Fruit fly (Drosophila melanogaster): ENCODE measurements around the gene CG14907.

The CG14907 gene

DNA sequence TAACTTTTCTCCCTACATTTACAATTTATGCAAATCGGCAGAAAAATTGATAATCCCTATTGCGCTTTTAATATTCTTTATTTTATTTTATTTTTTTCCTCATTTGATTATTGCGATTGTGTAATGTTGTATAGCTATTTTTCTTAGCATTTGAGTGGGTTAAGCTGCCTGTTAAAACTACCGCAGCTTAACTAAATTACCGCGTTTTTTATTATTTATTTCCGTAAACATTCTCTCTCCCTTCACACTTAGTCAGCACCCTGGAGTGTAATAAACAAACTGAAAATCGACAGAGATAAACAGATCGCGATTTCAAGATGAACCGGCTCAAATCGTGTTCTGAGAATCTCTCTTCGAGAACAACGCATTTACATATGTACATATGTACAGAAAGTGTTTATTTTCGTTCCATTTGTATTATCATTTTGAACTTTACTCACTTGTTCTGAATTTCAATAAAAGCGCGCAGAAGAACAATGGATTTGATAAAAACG is 2.9 kb upstream of the CG14907 start:
- TF ChIP-seq CG32264 (GFP tag; optimal IDR thresholded peaks at IDR 0.05) (no peak), CrebA (GFP tag; optimal IDR thresholded peaks at IDR 0.05; ENCODE audit: borderline replicate concordance) (no peak), Dfd (GFP tag; optimal IDR thresholded peaks at IDR 0.05) (no peak), pan (optimal IDR thresholded peaks at IDR 0.05) (no peak), Vsx2 (GFP tag; optimal IDR thresholded peaks at IDR 0.05; ENCODE audit: partially characterized antibody) (no peak), woc (GFP tag; optimal IDR thresholded peaks at IDR 0.05) (no peak), psq (GFP tag; optimal IDR thresholded peaks at IDR 0.05) (no peak), fru (GFP tag; optimal IDR thresholded peaks at IDR 0.05) (no peak), ey (GFP tag; optimal IDR thresholded peaks at IDR 0.05) (no peak), usp (GFP tag; optimal IDR thresholded peaks at IDR 0.05) (no peak), GATAd (GFP tag; optimal IDR thresholded peaks at IDR 0.05) (no peak), br (GFP tag; optimal IDR thresholded peaks at IDR 0.05) (no peak), Rel (GFP tag; optimal IDR thresholded peaks at IDR 0.05) (no peak), Rel (tag; optimal IDR thresholded peaks at IDR 0.05) (no peak), CG9705 (GFP tag; optimal IDR thresholded peaks at IDR 0.05) (no peak), Hr83 (GFP tag; optimal IDR thresholded peaks at IDR 0.05; ENCODE audit: poor library complexity, severe bottlenecking) (no peak), N (GFP tag; optimal IDR thresholded peaks at IDR 0.05) (no peak), tai (GFP tag; optimal IDR thresholded peaks at IDR 0.05) (no peak), dmrt93B (GFP tag; optimal IDR thresholded peaks at IDR 0.05) (no peak), HLH106 (tag; optimal IDR thresholded peaks at IDR 0.05) (no peak), brk (GFP tag; optimal IDR thresholded peaks at IDR 0.05) (no peak)

DNA sequence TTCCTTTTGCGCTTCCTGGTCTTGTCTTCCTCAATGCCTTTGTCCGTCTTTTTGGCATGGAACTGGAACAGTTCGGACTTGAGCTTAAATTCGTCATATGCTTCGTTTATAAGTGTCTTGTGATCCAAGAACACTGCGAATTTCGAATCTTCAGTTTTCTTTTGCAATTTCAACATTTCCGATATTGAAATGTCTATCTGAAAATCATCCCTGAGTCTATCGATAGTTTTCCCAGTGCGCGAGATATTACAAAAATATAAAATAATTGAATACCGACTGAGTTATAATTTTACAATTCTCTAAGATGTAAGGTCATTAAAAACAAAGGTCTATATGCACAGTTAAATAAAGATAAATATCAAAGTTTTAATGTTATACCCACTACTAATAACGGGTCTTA is 1.2 kb downstream of the CG14907 start, which contains the start of gene Mettl4:
Gene Mettl4, minus strand, starts transcription at position 208 of the 400 bp plus-strand sequence.
- TF ChIP-seq dl (GFP tag; optimal IDR thresholded peaks at IDR 0.05; ENCODE audit: insufficient read depth in 1 of 2, partially characterized antibody in 2 of 2) (no peak), CG9705 (GFP tag; optimal IDR thresholded peaks at IDR 0.05) (no peak), Dif (GFP tag; optimal IDR thresholded peaks at IDR 0.05; ENCODE audit: partially characterized antibody) (no peak), pan (optimal IDR thresholded peaks at IDR 0.05) (no peak), lola (GFP tag; optimal IDR thresholded peaks at IDR 0.05) (no peak), CG32264 (GFP tag; optimal IDR thresholded peaks at IDR 0.05) (no peak), Jra (GFP tag; optimal IDR thresholded peaks at IDR 0.05) (no peak), Hr78 (GFP tag; optimal IDR thresholded peaks at IDR 0.05) (no peak)

DNA sequence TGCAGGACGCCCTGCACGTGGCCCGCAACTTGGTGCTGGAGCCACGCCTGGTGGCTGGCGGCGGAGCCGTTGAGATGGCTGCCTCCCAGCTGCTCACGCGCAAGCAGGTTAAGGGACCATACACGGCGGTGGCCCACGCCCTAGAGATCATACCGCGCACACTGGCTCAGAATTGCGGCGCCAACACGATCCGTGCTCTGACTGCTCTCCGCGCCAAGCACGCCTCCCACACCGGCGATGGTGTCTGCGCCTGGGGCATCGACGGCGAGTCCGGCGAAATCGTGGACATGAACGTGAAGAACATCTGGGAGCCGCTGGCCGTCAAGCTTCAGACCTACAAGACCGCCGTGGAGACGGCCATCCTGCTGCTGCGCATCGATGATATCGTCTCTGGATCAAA is 2.8 kb downstream of the CG14907 start:
- TF ChIP-seq Dfd (GFP tag; optimal IDR thresholded peaks at IDR 0.05) = no peak
- TF ChIP-seq N (GFP tag; optimal IDR thresholded peaks at IDR 0.05) = no peak
- no peak for TF ChIP-seq h (GFP tag; optimal IDR thresholded peaks at IDR 0.05)

DNA sequence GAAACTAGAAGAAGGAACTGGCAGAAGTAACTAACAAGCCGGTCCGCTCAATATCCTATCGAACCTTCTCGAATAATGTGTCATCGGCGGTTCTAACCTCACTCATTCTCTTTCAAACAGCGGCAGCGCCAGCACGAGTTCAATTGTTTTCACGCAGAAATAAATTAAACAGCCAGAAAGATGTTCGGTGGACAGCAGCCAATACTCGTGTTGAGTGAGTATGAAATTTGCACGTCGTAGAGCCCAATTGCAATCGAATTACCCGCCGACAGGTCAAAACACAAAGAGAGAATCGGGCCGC is 4.5 kb downstream of the CG14907 start:
- TF ChIP-seq Jra (GFP tag; optimal IDR thresholded peaks at IDR 0.05) (peak; percentile 14), Myc (optimal IDR thresholded peaks at IDR 0.05) (peak; percentile 46), GATAd (GFP tag; optimal IDR thresholded peaks at IDR 0.05) (no peak)

DNA sequence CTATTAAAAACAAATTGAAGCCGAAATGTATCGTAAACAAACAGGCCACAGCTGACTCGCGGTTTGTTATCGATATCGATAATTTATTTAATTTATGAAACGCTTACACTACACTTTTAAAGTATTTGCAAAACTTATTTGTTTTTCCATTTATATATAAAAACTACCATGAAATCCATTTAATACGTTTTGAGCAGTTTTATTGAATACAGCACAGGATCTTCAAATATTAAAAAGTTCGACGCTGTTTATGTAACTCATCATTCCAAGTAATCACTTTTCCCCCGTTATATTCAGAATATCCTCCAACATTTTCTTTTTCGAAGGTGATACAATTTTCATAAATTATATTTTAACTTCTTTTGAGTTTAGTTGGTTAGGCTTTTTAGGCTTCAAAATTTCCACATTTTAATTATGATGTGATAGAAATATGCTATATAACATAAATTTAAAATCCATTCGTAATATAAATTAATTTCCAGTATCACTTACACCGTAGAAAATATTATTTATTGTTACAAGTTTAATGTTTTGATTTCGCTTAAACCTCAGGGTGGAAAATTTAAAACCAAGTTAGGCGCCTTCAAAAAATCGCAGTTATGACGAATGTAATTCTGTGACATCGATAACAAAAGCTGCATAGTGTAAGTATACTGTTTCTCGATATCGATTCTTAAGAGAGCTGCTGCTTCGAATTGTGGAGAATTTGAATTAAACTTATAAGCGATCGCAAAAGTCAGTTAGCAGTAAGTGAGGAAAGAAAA is 5.0 kb downstream of the CG14907 start, which contains the start of the genes CG10324 and CCT3:
Gene CG10324, minus strand, starts transcription at position 53 of the 764 bp plus-strand sequence.
Gene CCT3, plus strand, starts transcription at position 654 of the 764 bp plus-strand sequence.
- TF ChIP-seq CG32264 (GFP tag; optimal IDR thresholded peaks at IDR 0.05) = no peak
- TF ChIP-seq foxo (GFP tag; optimal IDR thresholded peaks at IDR 0.05) = no peak
- peak; percentile 52 for TF ChIP-seq sv (GFP tag; optimal IDR thresholded peaks at IDR 0.05)
- TF ChIP-seq dl (GFP tag; optimal IDR thresholded peaks at IDR 0.05; ENCODE audit: insufficient read depth in 1 of 2, partially characterized antibody in 2 of 2) = no peak
- no peak for TF ChIP-seq h (GFP tag; optimal IDR thresholded peaks at IDR 0.05)
- TF ChIP-seq Myc (optimal IDR thresholded peaks at IDR 0.05) = no peak
- no peak for TF ChIP-seq dsf (GFP tag; optimal IDR thresholded peaks at IDR 0.05; ENCODE audit: borderline replicate concordance)
- TF ChIP-seq Vsx2 (GFP tag; optimal IDR thresholded peaks at IDR 0.05; ENCODE audit: partially characterized antibody) = no peak
- no peak for TF ChIP-seq pan (optimal IDR thresholded peaks at IDR 0.05)
- peak; percentile 68 for TF ChIP-seq Sp1 (GFP tag; optimal IDR thresholded peaks at IDR 0.05)
- no peak for TF ChIP-seq Abd-B (GFP tag; optimal IDR thresholded peaks at IDR 0.05)
- TF ChIP-seq psq (GFP tag; optimal IDR thresholded peaks at IDR 0.05) = peak; percentile 6
- peak; percentile 49 for TF ChIP-seq ey (GFP tag; optimal IDR thresholded peaks at IDR 0.05)
- no peak for TF ChIP-seq tai (GFP tag; optimal IDR thresholded peaks at IDR 0.05)
- TF ChIP-seq CG9705 (GFP tag; optimal IDR thresholded peaks at IDR 0.05) = peak; percentile 69
- TF ChIP-seq usp (GFP tag; optimal IDR thresholded peaks at IDR 0.05) = no peak
- no peak for TF ChIP-seq Hnf4 (GFP tag; optimal IDR thresholded peaks at IDR 0.05)
- no peak for TF ChIP-seq CrebA (GFP tag; optimal IDR thresholded peaks at IDR 0.05; ENCODE audit: borderline replicate concordance)
- peak; percentile 13 for TF ChIP-seq OdsH (GFP tag; optimal IDR thresholded peaks at IDR 0.05)
- TF ChIP-seq Mio (GFP tag; optimal IDR thresholded peaks at IDR 0.05) = no peak
- TF ChIP-seq br (GFP tag; optimal IDR thresholded peaks at IDR 0.05) = no peak
- TF ChIP-seq rgr (GFP tag; optimal IDR thresholded peaks at IDR 0.05) = no peak
- TF ChIP-seq Hr83 (GFP tag; optimal IDR thresholded peaks at IDR 0.05; ENCODE audit: poor library complexity, severe bottlenecking) = no peak
- TF ChIP-seq Jra (GFP tag; optimal IDR thresholded peaks at IDR 0.05) = no peak
- TF ChIP-seq Dif (GFP tag; optimal IDR thresholded peaks at IDR 0.05; ENCODE audit: partially characterized antibody) = no peak
- no peak for TF ChIP-seq sage (GFP tag; optimal IDR thresholded peaks at IDR 0.05)
- no peak for TF ChIP-seq woc (GFP tag; optimal IDR thresholded peaks at IDR 0.05)
- no peak for TF ChIP-seq Dfd (GFP tag; optimal IDR thresholded peaks at IDR 0.05)
- TF ChIP-seq jim (GFP tag; optimal IDR thresholded peaks at IDR 0.05) = no peak
- no peak for TF ChIP-seq brk (GFP tag; optimal IDR thresholded peaks at IDR 0.05)
